Fruit fly (Drosophila melanogaster): ENCODE results near the gene shps.

Gene shps

DNA sequence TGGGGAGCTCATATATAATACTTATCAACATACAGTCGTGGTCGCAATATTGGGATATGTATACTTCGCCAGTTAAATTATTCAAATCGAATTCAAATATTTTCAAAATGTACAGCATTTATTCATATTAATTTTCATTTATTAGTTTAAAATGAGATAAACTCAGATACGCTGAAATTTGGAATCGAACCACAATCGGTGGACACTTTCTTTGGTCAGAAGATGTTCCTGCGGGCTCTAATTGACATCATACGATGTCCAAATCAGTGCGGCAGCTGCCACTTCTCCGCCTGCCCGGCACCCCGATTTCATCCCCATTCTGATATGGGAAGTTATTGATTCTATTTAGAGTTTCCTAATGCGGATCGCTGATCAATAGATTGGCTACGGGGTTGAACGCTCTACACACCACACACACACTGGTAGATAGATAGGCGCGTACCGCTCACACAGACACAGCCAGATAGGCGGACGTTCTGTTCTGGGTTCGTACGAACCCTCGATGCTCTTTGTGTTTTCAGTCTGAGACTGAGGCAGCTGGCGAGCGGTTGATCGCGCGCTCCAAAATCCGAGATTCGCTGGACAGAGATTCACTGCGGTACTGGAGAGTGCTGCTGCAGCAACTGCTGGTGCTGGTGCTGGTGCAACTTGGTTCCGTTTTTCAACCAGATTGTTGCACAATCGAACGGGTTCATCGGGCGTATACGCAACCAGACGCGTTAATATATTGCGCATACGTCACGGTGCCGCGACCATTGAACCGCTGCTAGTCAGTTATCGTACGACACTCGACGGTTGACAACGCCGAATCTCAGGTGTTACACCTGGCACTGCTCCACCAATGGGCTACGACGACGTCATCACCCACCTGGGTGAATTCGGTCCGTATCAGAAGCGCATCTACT is 3.0 kb upstream of the shps start, which contains the start of gene Orct (continued):
- TF ChIP-seq CG3065 (GFP tag; optimal IDR thresholded peaks at IDR 0.05) (no peak), Scr (GFP tag; IDR thresholded peaks at IDR 0.05; ENCODE audit: partially characterized antibody) (no peak), CG11723 (GFP tag; optimal IDR thresholded peaks at IDR 0.05) (peak; percentile 40), dati (GFP tag; IDR thresholded peaks at IDR 0.05) (no peak), hbn (GFP tag; IDR thresholded peaks at IDR 0.05; ENCODE audit: partially characterized antibody) (no peak), CG8478 (optimal IDR thresholded peaks at IDR 0.05) (no peak), ash1 (GFP tag; optimal IDR thresholded peaks at IDR 0.05) (no peak), D19A (tag; optimal IDR thresholded peaks at IDR 0.05) (peak; percentile 85), CG12236 (GFP tag; optimal IDR thresholded peaks at IDR 0.05) (no peak), HHEX (GFP tag; optimal IDR thresholded peaks at IDR 0.05) (peak; percentile 85), grn (GFP tag; optimal IDR thresholded peaks at IDR 0.05) (peak; percentile 59), Ssrp (tag; optimal IDR thresholded peaks at IDR 0.05) (peak; percentile 55), Dp (GFP tag; optimal IDR thresholded peaks at IDR 0.05) (no peak), p53 (GFP tag; optimal IDR thresholded peaks at IDR 0.05) (no peak), CG6791 (GFP tag; IDR thresholded peaks at IDR 0.05; ENCODE audit: partially characterized antibody) (no peak), ham (GFP tag; IDR thresholded peaks at IDR 0.05) (no peak), stwl (tag; optimal IDR thresholded peaks at IDR 0.05) (no peak), CG8944 (GFP tag; optimal IDR thresholded peaks at IDR 0.05) (peak; percentile 32), Side (GFP tag; optimal IDR thresholded peaks at IDR 0.05) (no peak), Opbp (GFP tag; IDR thresholded peaks at IDR 0.05; ENCODE audit: partially characterized antibody) (no peak), Aef1 (GFP tag; IDR thresholded peaks at IDR 0.05) (peak; percentile 54; the same call in 2 of the 3 replicates), zen (tag; optimal IDR thresholded peaks at IDR 0.05) (peak; percentile 3), jigr1 (GFP tag; IDR thresholded peaks at IDR 0.05) (0 out of 3 replicates have a peak, but pooled peaks have one; percentile 20), CG9437 (GFP tag; optimal IDR thresholded peaks at IDR 0.05) (peak; percentile 73), croc (GFP tag; conservative IDR thresholded peaks at IDR 0.05) (no peak), pfk (GFP tag; optimal IDR thresholded peaks at IDR 0.05) (no peak), CG12942 (GFP tag; optimal IDR thresholded peaks at IDR 0.05) (peak; percentile 55), en (GFP tag; optimal IDR thresholded peaks at IDR 0.05) (no peak), slbo (GFP tag; IDR thresholded peaks at IDR 0.05) (peak; percentile 84), CG10147 (GFP tag; optimal IDR thresholded peaks at IDR 0.05) (peak; percentile 86), Chrac-16 (GFP tag; optimal IDR thresholded peaks at IDR 0.05) (peak; percentile 44), fru (optimal IDR thresholded peaks at IDR 0.05) (no peak), zfh1 (GFP tag; IDR thresholded peaks at IDR 0.05) (peak; percentile 35; the same call in 1 of the 3 replicates)

DNA sequence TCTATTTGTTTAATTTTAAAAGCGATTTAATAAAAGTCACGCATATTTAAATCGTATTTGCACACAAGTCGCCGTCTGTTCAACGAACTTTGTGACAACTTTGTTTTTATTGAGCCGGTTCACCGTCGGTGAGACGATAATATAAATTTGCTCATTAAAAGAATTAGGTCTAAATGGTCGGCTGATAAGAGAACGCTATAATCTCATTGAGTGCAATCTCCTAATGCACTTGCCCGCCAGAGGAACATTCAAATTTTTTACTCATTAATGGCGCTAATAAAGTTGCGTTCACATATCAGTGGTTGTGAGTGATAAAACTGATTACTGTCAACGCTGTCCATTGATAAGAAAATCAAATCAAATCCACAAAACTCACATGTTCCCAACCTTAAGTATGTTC is 634 bp upstream of the shps start:
- TF ChIP-seq exex (tag; optimal IDR thresholded peaks at IDR 0.05) (peak; percentile 48), Ets65A (GFP tag) (peak; percentile 10), CG34422 (GFP tag; IDR thresholded peaks at IDR 0.05) (no peak), CG1602 (GFP tag; optimal IDR thresholded peaks at IDR 0.05) (no peak), CG18764 (GFP tag; optimal IDR thresholded peaks at IDR 0.05) (no peak), lbe (GFP tag; optimal IDR thresholded peaks at IDR 0.05) (peak; percentile 50), Hmx (GFP tag; optimal IDR thresholded peaks at IDR 0.05) (no peak), corto (GFP tag; optimal IDR thresholded peaks at IDR 0.05) (peak; percentile 62), Med (GFP tag) (peak; percentile 22)

All from whole organism, embryonic.